Fruit fly (Drosophila melanogaster): ENCODE measurements around the gene CG13643.
A peak's percentile ranks its signal among the peaks of the same experiment; 100 is the strongest.

The CG13643 gene

dm6 chr3R:24886470-24886869 is 19.3 kb downstream of the CG13643 start:
- no peak for TF ChIP-seq usp (GFP tag; optimal IDR thresholded peaks at IDR 0.05)
- no peak for TF ChIP-seq dl (GFP tag; optimal IDR thresholded peaks at IDR 0.05; ENCODE audit: insufficient read depth in 1 of 2, partially characterized antibody in 2 of 2)
- TF ChIP-seq fru (GFP tag; optimal IDR thresholded peaks at IDR 0.05) = no peak
- no peak for TF ChIP-seq foxo (GFP tag; optimal IDR thresholded peaks at IDR 0.05)
- no peak for TF ChIP-seq lola (GFP tag; optimal IDR thresholded peaks at IDR 0.05)
- no peak for TF ChIP-seq dsf (GFP tag; optimal IDR thresholded peaks at IDR 0.05; ENCODE audit: borderline replicate concordance)
- TF ChIP-seq Abd-B (GFP tag; optimal IDR thresholded peaks at IDR 0.05) = no peak
- no peak for TF ChIP-seq CG9705 (GFP tag; optimal IDR thresholded peaks at IDR 0.05)
- TF ChIP-seq Dfd (GFP tag; optimal IDR thresholded peaks at IDR 0.05) = no peak
- TF ChIP-seq ey (GFP tag; optimal IDR thresholded peaks at IDR 0.05) = no peak
- TF ChIP-seq Myc (optimal IDR thresholded peaks at IDR 0.05) = no peak
- no peak for TF ChIP-seq tai (GFP tag; optimal IDR thresholded peaks at IDR 0.05)

dm6 chr3R:24878655-24879054 is 27.1 kb downstream of the CG13643 start:
- no peak for TF ChIP-seq N (GFP tag; optimal IDR thresholded peaks at IDR 0.05)
- TF ChIP-seq Rel (GFP tag; optimal IDR thresholded peaks at IDR 0.05) = no peak
- TF ChIP-seq Rel (tag; optimal IDR thresholded peaks at IDR 0.05) = peak; percentile 73

- TF ChIP-seq br (GFP tag; optimal IDR thresholded peaks at IDR 0.05) (no peak), Myc (optimal IDR thresholded peaks at IDR 0.05) (peak; percentile 54), Rel (GFP tag; optimal IDR thresholded peaks at IDR 0.05) (no peak), Rel (tag; optimal IDR thresholded peaks at IDR 0.05) (peak; percentile 99)
Observed at dm6 chr3R:24876843-24877457, 28.9 kb downstream of the CG13643 start, which contains the start of the genes CG11089 and CG31381. Gene CG11089 (plus strand): TSS chr3R:24877045. Gene CG31381 (plus strand): TSS chr3R:24877045.

DNA sequence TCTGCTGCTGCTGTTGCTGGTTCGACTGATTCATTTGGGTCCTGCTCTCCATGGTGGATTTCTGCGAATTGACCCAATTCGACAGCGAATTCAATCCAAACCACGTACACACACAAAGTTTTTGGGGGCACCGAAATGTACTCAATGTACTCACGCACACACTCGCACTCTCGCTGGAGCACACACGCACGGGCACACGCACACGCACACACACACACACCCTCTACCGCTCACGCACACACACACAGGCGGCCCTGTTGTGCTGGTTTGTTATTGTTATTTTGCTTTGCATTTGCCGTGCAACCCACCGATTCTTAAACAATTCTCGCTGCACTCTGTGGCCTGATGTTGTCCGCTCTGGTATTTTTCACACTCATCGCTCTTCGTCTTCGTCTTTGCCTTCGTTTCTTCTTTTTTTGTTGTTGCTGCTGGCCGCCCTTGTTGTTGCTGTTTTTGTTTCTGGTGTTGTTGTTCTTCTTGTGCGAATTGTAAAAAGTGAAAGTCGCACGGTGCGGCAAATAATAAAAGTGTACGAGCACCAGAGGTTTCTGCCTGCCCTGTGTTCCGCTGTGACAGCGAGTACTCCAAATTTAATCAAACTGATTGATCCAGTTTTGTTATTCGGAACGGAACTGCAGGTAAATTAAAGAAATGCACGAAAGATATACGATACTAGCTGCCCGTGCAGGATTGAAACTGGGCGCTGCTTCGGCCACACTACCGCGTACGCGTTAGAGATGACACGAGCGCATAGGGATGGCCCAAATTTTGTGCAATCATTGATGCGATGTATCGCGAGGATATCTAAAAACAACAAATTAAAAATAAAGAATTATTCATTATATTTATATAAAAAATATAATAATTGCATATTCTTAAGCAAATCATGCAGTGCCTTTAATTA is 29.6 kb downstream of the CG13643 start, which contains the start of gene CG3744:
TSS of gene CG3744 (minus strand) at position 716 of the 904 bp plus-strand sequence.
- TF ChIP-seq fru (GFP tag; optimal IDR thresholded peaks at IDR 0.05) (peak; percentile 59), pan (optimal IDR thresholded peaks at IDR 0.05) (no peak), ey (GFP tag; optimal IDR thresholded peaks at IDR 0.05) (peak; percentile 68), CG32264 (GFP tag; optimal IDR thresholded peaks at IDR 0.05) (no peak), Hr78 (GFP tag; optimal IDR thresholded peaks at IDR 0.05) (no peak), HLH106 (tag; optimal IDR thresholded peaks at IDR 0.05) (peak; percentile 90), Sp1 (GFP tag; optimal IDR thresholded peaks at IDR 0.05) (peak; percentile 81), dl (GFP tag; optimal IDR thresholded peaks at IDR 0.05; ENCODE audit: insufficient read depth in 1 of 2, partially characterized antibody in 2 of 2) (no peak), dsf (GFP tag; optimal IDR thresholded peaks at IDR 0.05; ENCODE audit: borderline replicate concordance) (no peak), Abd-B (GFP tag; optimal IDR thresholded peaks at IDR 0.05) (no peak), Hr83 (GFP tag; optimal IDR thresholded peaks at IDR 0.05; ENCODE audit: poor library complexity, severe bottlenecking) (peak; percentile 96), GATAd (GFP tag; optimal IDR thresholded peaks at IDR 0.05) (peak; percentile 53), CrebA (GFP tag; optimal IDR thresholded peaks at IDR 0.05; ENCODE audit: borderline replicate concordance) (no peak), rgr (GFP tag; optimal IDR thresholded peaks at IDR 0.05) (peak; percentile 81), Mio (GFP tag; optimal IDR thresholded peaks at IDR 0.05) (no peak), sage (GFP tag; optimal IDR thresholded peaks at IDR 0.05) (no peak), usp (GFP tag; optimal IDR thresholded peaks at IDR 0.05) (no peak), sv (GFP tag; optimal IDR thresholded peaks at IDR 0.05) (peak; percentile 86), Dfd (GFP tag; optimal IDR thresholded peaks at IDR 0.05) (no peak), Rel (GFP tag; optimal IDR thresholded peaks at IDR 0.05) (no peak), Rel (tag; optimal IDR thresholded peaks at IDR 0.05) (no peak), Hnf4 (GFP tag; optimal IDR thresholded peaks at IDR 0.05) (no peak), N (GFP tag; optimal IDR thresholded peaks at IDR 0.05) (peak; percentile 70), Dif (GFP tag; optimal IDR thresholded peaks at IDR 0.05; ENCODE audit: partially characterized antibody) (no peak), OdsH (GFP tag; optimal IDR thresholded peaks at IDR 0.05) (peak; percentile 61), psq (GFP tag; optimal IDR thresholded peaks at IDR 0.05) (peak; percentile 72), CG9705 (GFP tag; optimal IDR thresholded peaks at IDR 0.05) (peak; percentile 84), Jra (GFP tag; optimal IDR thresholded peaks at IDR 0.05) (no peak), dmrt93B (GFP tag; optimal IDR thresholded peaks at IDR 0.05) (peak; percentile 78), woc (GFP tag; optimal IDR thresholded peaks at IDR 0.05) (peak; percentile 88), Vsx2 (GFP tag; optimal IDR thresholded peaks at IDR 0.05; ENCODE audit: partially characterized antibody) (no peak), tai (GFP tag; optimal IDR thresholded peaks at IDR 0.05) (no peak), h (GFP tag; optimal IDR thresholded peaks at IDR 0.05) (peak; percentile 78), lola (GFP tag; optimal IDR thresholded peaks at IDR 0.05) (no peak), Myc (optimal IDR thresholded peaks at IDR 0.05) (no peak), br (GFP tag; optimal IDR thresholded peaks at IDR 0.05) (peak; percentile 57), foxo (GFP tag; optimal IDR thresholded peaks at IDR 0.05) (peak in 1 of 2 experiments; percentile 87), brk (GFP tag; optimal IDR thresholded peaks at IDR 0.05) (no peak), jim (GFP tag; optimal IDR thresholded peaks at IDR 0.05) (peak; percentile 54)
